Fruit fly (Drosophila melanogaster) whole organism, prepupa: ENCODE data around the gene CG4815.

ENCODE experiments used
- Blimp-1 ChIP-seq: fragments of 200-800 bp; sonication (Bioruptor generic); optimal IDR thresholded peaks from 3 replicates; lab custom pipeline; 2017; ENCODE audit warnings: missing biosample characterization, missing genetic modification characterization, mild to moderate bottlenecking, moderate library complexity, missing genetic modification reagents
- CG10631 ChIP-seq: fragments of 200-800 bp; sonication (Bioruptor generic); optimal IDR thresholded peaks from 2 replicates; lab custom pipeline; 2016; ENCODE audit warnings: missing biosample characterization, missing genetic modification characterization
- CG10669 ChIP-seq: fragments of 200-800 bp; sonication (Bioruptor generic); optimal IDR thresholded peaks from 3 replicates; lab custom pipeline; 2018; ENCODE audit warnings: missing biosample characterization, mild to moderate bottlenecking, missing genetic modification characterization, moderate library complexity
- CG11294 ChIP-seq: fragments of 200-800 bp; sonication (Bioruptor generic); IDR thresholded peaks from 2 replicates; pipeline ENCODE4 v1.3.6; 2022; ENCODE audit warnings: missing biosample characterization, missing genetic modification characterization
- CG11762 ChIP-seq: fragments of 200-800 bp; sonication (Bioruptor generic); optimal IDR thresholded peaks from 3 replicates; lab custom pipeline; 2016; ENCODE audit warnings: missing biosample characterization, missing genetic modification characterization; ENCODE audit not compliant: insufficient read depth
- CG11902 ChIP-seq: fragments of 200-800 bp; sonication (Bioruptor generic); optimal IDR thresholded peaks from 3 replicates; lab custom pipeline; 2016; ENCODE audit warnings: missing biosample characterization, missing genetic modification characterization
- CG15336 ChIP-seq: fragments of 200-800 bp; sonication (Bioruptor generic); IDR thresholded peaks from 2 replicates; pipeline ENCODE4 v1.3.6; 2022; ENCODE audit warnings: missing biosample characterization, missing genetic modification characterization
- CG1621 ChIP-seq: fragments of 200-800 bp; sonication (Bioruptor generic); optimal IDR thresholded peaks from 3 replicates; lab custom pipeline; 2018; ENCODE audit warnings: missing biosample characterization, mild to moderate bottlenecking, missing genetic modification characterization
- CG16779 ChIP-seq: fragments of 200-800 bp; sonication (Bioruptor generic); optimal IDR thresholded peaks from 3 replicates; lab custom pipeline; 2017; ENCODE audit warnings: missing biosample characterization, mild to moderate bottlenecking, missing genetic modification characterization
- CG31627 ChIP-seq: fragments of 200-800 bp; sonication (Bioruptor generic); optimal IDR thresholded peaks from 3 replicates; lab custom pipeline; 2016; ENCODE audit warnings: missing biosample characterization, missing genetic modification characterization
- CG32006 ChIP-seq: fragments of 200-800 bp; sonication (Bioruptor generic); optimal IDR thresholded peaks from 3 replicates; lab custom pipeline; 2017; ENCODE audit warnings: missing biosample characterization, mild to moderate bottlenecking, missing genetic modification characterization
- CG34406 ChIP-seq: fragments of 200-800 bp; sonication (Bioruptor generic); optimal IDR thresholded peaks from 3 replicates; lab custom pipeline; 2016; ENCODE audit warnings: missing biosample characterization, missing genetic modification characterization
- CG3919 ChIP-seq: fragments of 200-800 bp; sonication (Bioruptor generic); optimal IDR thresholded peaks from 3 replicates; lab custom pipeline; 2016; ENCODE audit warnings: missing biosample characterization, missing genetic modification characterization
- CG4318 ChIP-seq: fragments of 200-800 bp; sonication (Bioruptor generic); optimal IDR thresholded peaks from 3 replicates; lab custom pipeline; 2017; ENCODE audit warnings: missing biosample characterization, mild to moderate bottlenecking, missing genetic modification characterization
- CG6276 ChIP-seq: fragments of 200-800 bp; sonication (Bioruptor generic); optimal IDR thresholded peaks from 2 replicates; lab custom pipeline; 2017; ENCODE audit warnings: missing biosample characterization, mild to moderate bottlenecking, missing genetic modification characterization
- CG6792 ChIP-seq: fragments of 200-800 bp; sonication (Bioruptor generic); optimal IDR thresholded peaks from 3 replicates; lab custom pipeline; 2016; ENCODE audit warnings: missing biosample characterization, missing genetic modification characterization
- CG6808 ChIP-seq: fragments of 200-800 bp; sonication (Bioruptor generic); optimal IDR thresholded peaks from 3 replicates; lab custom pipeline; 2017; ENCODE audit warnings: missing biosample characterization, missing genetic modification characterization, mild to moderate bottlenecking, moderate library complexity, missing genetic modification reagents
- CG6854 ChIP-seq: fragments of 200-800 bp; sonication (Bioruptor generic); optimal IDR thresholded peaks from 2 replicates; lab custom pipeline; 2017; ENCODE audit warnings: missing biosample characterization, mild to moderate bottlenecking, missing genetic modification characterization
- CG7368 ChIP-seq: fragments of 200-800 bp; sonication (Bioruptor generic); optimal IDR thresholded peaks from 3 replicates; lab custom pipeline; 2016; ENCODE audit warnings: missing biosample characterization, missing genetic modification characterization
- CG8319 ChIP-seq: fragments of 200-800 bp; sonication (Bioruptor generic); optimal IDR thresholded peaks from 3 replicates; lab custom pipeline; 2016; ENCODE audit warnings: missing biosample characterization, missing genetic modification characterization
- CG8632 ChIP-seq: fragments of 200-800 bp; sonication (Bioruptor generic); optimal IDR thresholded peaks from 3 replicates; lab custom pipeline; 2016; ENCODE audit warnings: missing biosample characterization, missing genetic modification characterization
- CG9139 ChIP-seq: fragments of 200-800 bp; sonication (Bioruptor generic); optimal IDR thresholded peaks from 3 replicates; lab custom pipeline; 2017; ENCODE audit warnings: missing biosample characterization, mild to moderate bottlenecking, missing genetic modification characterization
- Eip75B ChIP-seq: fragments of 200-800 bp; sonication (Bioruptor generic); optimal IDR thresholded peaks from 3 replicates; lab custom pipeline; 2016; ENCODE audit warnings: missing biosample characterization, missing genetic modification characterization
- Eip78C ChIP-seq: fragments of 200-800 bp; sonication (Bioruptor generic); peaks from one replicate; lab custom pipeline; 2016; ENCODE audit warnings: missing biosample characterization, missing genetic modification characterization
- Eip93F ChIP-seq: fragments of 200-800 bp; sonication (Bioruptor generic); optimal IDR thresholded peaks from 2 replicates; lab custom pipeline; 2016; ENCODE audit warnings: missing biosample characterization, mild to moderate bottlenecking, missing genetic modification characterization
- Ets96B ChIP-seq: fragments of 200-800 bp; optimal IDR thresholded peaks from 2 replicates; lab custom pipeline; 2019; ENCODE audit warnings: missing biosample characterization, mild to moderate bottlenecking, missing genetic modification characterization, moderate library complexity
- Gug ChIP-seq: fragments of 200-800 bp; sonication (Bioruptor generic); IDR thresholded peaks from 2 replicates; pipeline ENCODE4 v1.3.6; 2022; ENCODE audit warnings: missing biosample characterization, missing genetic modification characterization
- Hr38 ChIP-seq: sonication (Bioruptor generic); optimal IDR thresholded peaks from 2 replicates; lab custom pipeline; 2016; ENCODE audit warnings: missing biosample characterization, missing genetic modification characterization
- Hr39 ChIP-seq: fragments of 200-800 bp; sonication (Bioruptor generic); optimal IDR thresholded peaks from 2 replicates; lab custom pipeline; 2016; ENCODE audit warnings: missing biosample characterization, missing genetic modification characterization
- Hr4 ChIP-seq: fragments of 200-800 bp; sonication (Bioruptor generic); optimal IDR thresholded peaks from 3 replicates; lab custom pipeline; 2016; ENCODE audit warnings: missing biosample characterization, missing genetic modification characterization
- Lpt ChIP-seq: fragments of 200-800 bp; sonication (Bioruptor generic); optimal IDR thresholded peaks from 3 replicates; lab custom pipeline; 2016; ENCODE audit warnings: missing biosample characterization, missing genetic modification characterization
- Met ChIP-seq: fragments of 200-800 bp; sonication (Bioruptor generic); optimal IDR thresholded peaks from 3 replicates; lab custom pipeline; 2016; ENCODE audit warnings: missing biosample characterization, missing genetic modification characterization
- OdsH ChIP-seq: fragments of 200-800 bp; sonication (Bioruptor generic); optimal IDR thresholded peaks from 3 replicates; lab custom pipeline; 2016; ENCODE audit warnings: missing biosample characterization, missing genetic modification characterization
- Smox ChIP-seq: fragments of 200-800 bp; sonication (Bioruptor generic); optimal IDR thresholded peaks from 3 replicates; lab custom pipeline; 2016; ENCODE audit warnings: missing biosample characterization, missing genetic modification characterization
- Sox102F ChIP-seq: fragments of 200-800 bp; sonication (Bioruptor generic); optimal IDR thresholded peaks from 2 replicates; lab custom pipeline; 2016; ENCODE audit warnings: missing biosample characterization, mild to moderate bottlenecking, missing genetic modification characterization
- Sox15 ChIP-seq: fragments of 200-800 bp; sonication (Bioruptor generic); optimal IDR thresholded peaks from 3 replicates; lab custom pipeline; 2016; ENCODE audit warnings: missing biosample characterization, missing genetic modification characterization
- achi ChIP-seq: fragments of 200-800 bp; sonication (Bioruptor generic); optimal IDR thresholded peaks from 3 replicates; lab custom pipeline; 2016; ENCODE audit warnings: missing biosample characterization, missing genetic modification characterization
- acj6 ChIP-seq: fragments of 200-800 bp; sonication (Bioruptor generic); optimal IDR thresholded peaks from 3 replicates; lab custom pipeline; 2016; ENCODE audit warnings: missing biosample characterization, missing genetic modification characterization
- cyc ChIP-seq: fragments of 200-800 bp; sonication (Bioruptor generic); optimal IDR thresholded peaks from 3 replicates; lab custom pipeline; 2016; ENCODE audit warnings: missing biosample characterization, missing genetic modification characterization
- dac ChIP-seq: fragments of 200-800 bp; sonication (Bioruptor generic); optimal IDR thresholded peaks from 2 replicates; lab custom pipeline; 2017; ENCODE audit warnings: missing biosample characterization, mild to moderate bottlenecking, missing genetic modification characterization
- eg ChIP-seq: fragments of 200-800 bp; sonication (Bioruptor generic); IDR thresholded peaks from 3 replicates; pipeline ENCODE4 v1.3.6; 2022; ENCODE audit warnings: missing biosample characterization, missing genetic modification characterization
- esn ChIP-seq: fragments of 200-800 bp; sonication (Bioruptor generic); optimal IDR thresholded peaks from 2 replicates; lab custom pipeline; 2016; ENCODE audit warnings: missing biosample characterization, mild to moderate bottlenecking, missing genetic modification characterization, moderate library complexity
- fd85E ChIP-seq: fragments of 200-800 bp; sonication (Bioruptor generic); optimal IDR thresholded peaks from 3 replicates; lab custom pipeline; 2016; ENCODE audit warnings: missing biosample characterization, missing genetic modification characterization
- fkh ChIP-seq: fragments of 200-800 bp; sonication (Bioruptor generic); optimal IDR thresholded peaks from 3 replicates; lab custom pipeline; 2017; ENCODE audit warnings: missing biosample characterization, mild to moderate bottlenecking, missing genetic modification characterization, moderate library complexity
- lz ChIP-seq: fragments of 200-800 bp; sonication (Bioruptor generic); optimal IDR thresholded peaks from 3 replicates; lab custom pipeline; 2016; ENCODE audit warnings: missing biosample characterization, missing genetic modification characterization
- net ChIP-seq: fragments of 200-800 bp; sonication (Bioruptor generic); optimal IDR thresholded peaks from 3 replicates; lab custom pipeline; 2016; ENCODE audit warnings: missing biosample characterization, missing genetic modification characterization
- salr ChIP-seq, 2 experiments: fragments of 200-800 bp; sonication (Bioruptor generic); optimal IDR thresholded peaks; 3 replicates each; lab custom pipeline; 2016 to 2018; ENCODE audit warnings: missing biosample characterization in 2 of 2, missing genetic modification characterization in 2 of 2, mild to moderate bottlenecking in 1 of 2
- spab ChIP-seq: fragments of 200-800 bp; sonication (Bioruptor generic); optimal IDR thresholded peaks from 2 replicates; lab custom pipeline; 2017; ENCODE audit warnings: missing biosample characterization, mild to moderate bottlenecking, missing genetic modification characterization, missing genetic modification reagents
- ss ChIP-seq, 2 experiments: fragments of 200-800 bp; sonication (Bioruptor generic); optimal IDR thresholded peaks; 2 replicates in 1 of 2; 3 replicates in 1 of 2; lab custom pipeline; 2017 to 2018; ENCODE audit warnings: mild to moderate bottlenecking in 2 of 2, missing biosample characterization in 2 of 2, missing genetic modification characterization in 2 of 2, moderate library complexity in 1 of 2
- topi ChIP-seq: fragments of 200-800 bp; sonication (Bioruptor generic); optimal IDR thresholded peaks from 3 replicates; lab custom pipeline; 2016; ENCODE audit warnings: missing biosample characterization, missing genetic modification characterization
- vri ChIP-seq: fragments of 200-800 bp; sonication (Bioruptor generic); optimal IDR thresholded peaks from 3 replicates; lab custom pipeline; 2016; ENCODE audit warnings: missing biosample characterization, mild to moderate bottlenecking, missing genetic modification characterization

The CG4815 gene

dm6 chr3R:27988647-27989430, 1.7 kb downstream of the CG4815 start:
- TF ChIP-seq Ets96B (tag; lab: Kevin White, UChicago) = no peak
- no peak for TF ChIP-seq Eip93F (GFP tag; lab: Kevin White, UChicago)
- TF ChIP-seq Met (GFP tag; lab: Kevin White, UChicago) = peak; percentile 3
- TF ChIP-seq Smox (GFP tag; lab: Kevin White, UChicago) = no peak
- peak; percentile 75 for TF ChIP-seq Gug (GFP tag; lab: Robert Waterston, UW)
- peak; percentile 14 for TF ChIP-seq CG34406 (GFP tag; lab: Kevin White, UChicago)
- TF ChIP-seq CG1621 (tag; lab: Kevin White, UChicago) = peak; percentile 7
- no peak for TF ChIP-seq CG6808 (GFP tag; lab: Kevin White, UChicago)
- no peak for TF ChIP-seq CG8319
- no peak for TF ChIP-seq spab (GFP tag; lab: Kevin White, UChicago)
- peak; percentile 24 for TF ChIP-seq CG11902 (GFP tag; lab: Kevin White, UChicago)
- peak; percentile 59 for TF ChIP-seq CG15336
- peak; percentile 61 for TF ChIP-seq CG6276
- TF ChIP-seq CG31627 = peak; percentile 32
- TF ChIP-seq CG11762 (GFP tag; lab: Kevin White, UChicago) = peak; percentile 7
- TF ChIP-seq CG9139 (GFP tag; lab: Kevin White, UChicago) = no peak
- no peak for TF ChIP-seq Eip75B
- peak; percentile 34 for TF ChIP-seq CG10669 (GFP tag; lab: Kevin White, UChicago)
- TF ChIP-seq lz = no peak
- peak; percentile 85 for TF ChIP-seq CG32006 (GFP tag; lab: Kevin White, UChicago)
- peak; percentile 55 for TF ChIP-seq CG11294 (GFP tag; lab: Robert Waterston, UW)
- no peak for TF ChIP-seq Lpt (GFP tag; lab: Kevin White, UChicago)
- peak; percentile 67 for TF ChIP-seq CG4318 (GFP tag; lab: Kevin White, UChicago)
- TF ChIP-seq CG8632 (GFP tag; lab: Kevin White, UChicago) = peak; percentile 12
- TF ChIP-seq vri (GFP tag; lab: Kevin White, UChicago) = peak; percentile 12
- TF ChIP-seq Blimp-1 (GFP tag; lab: Kevin White, UChicago) = no peak
- TF ChIP-seq net (GFP tag; lab: Kevin White, UChicago) = peak; percentile 41
- TF ChIP-seq CG7368 = no peak
- peak in 1 of 2 experiments; percentile 86 for TF ChIP-seq salr (GFP tag; optimal IDR thresholded peaks at IDR 0.05; lab: Kevin White, UChicago)
- TF ChIP-seq esn (GFP tag; lab: Kevin White, UChicago) = no peak
- TF ChIP-seq eg (GFP tag; lab: Robert Waterston, UW) = peak; percentile 76
- TF ChIP-seq ss (GFP tag; optimal IDR thresholded peaks at IDR 0.05; lab: Kevin White, UChicago) = no peak
- TF ChIP-seq acj6 = peak; percentile 7
- TF ChIP-seq CG16779 = no peak
- TF ChIP-seq Hr38 (GFP tag; lab: Kevin White, UChicago) = no peak
- peak; percentile 49 for TF ChIP-seq OdsH (GFP tag; lab: Kevin White, UChicago)
- TF ChIP-seq fd85E (GFP tag; lab: Kevin White, UChicago) = no peak
- TF ChIP-seq Eip78C (GFP tag; lab: Kevin White, UChicago) = peak; percentile 72
- no peak for TF ChIP-seq fkh (GFP tag; lab: Kevin White, UChicago)
- peak; percentile 27 for TF ChIP-seq dac (GFP tag; lab: Kevin White, UChicago)
- peak; percentile 50 for TF ChIP-seq Hr4 (GFP tag; lab: Kevin White, UChicago)
- peak; percentile 24 for TF ChIP-seq Hr39 (GFP tag; lab: Kevin White, UChicago)
- TF ChIP-seq CG6792 = peak; percentile 15
- peak; percentile 12 for TF ChIP-seq Sox15 (GFP tag; lab: Kevin White, UChicago)
- TF ChIP-seq cyc (GFP tag; lab: Kevin White, UChicago) = no peak
- peak; percentile 39 for TF ChIP-seq topi (GFP tag; lab: Kevin White, UChicago)
- TF ChIP-seq CG10631 (GFP tag; lab: Kevin White, UChicago) = peak; percentile 49
- no peak for TF ChIP-seq Sox102F (GFP tag; lab: Kevin White, UChicago)
- peak; percentile 19 for TF ChIP-seq achi (GFP tag; lab: Kevin White, UChicago)
- TF ChIP-seq CG3919 (GFP tag; lab: Kevin White, UChicago) = peak; percentile 21
- TF ChIP-seq CG6854 (GFP tag; lab: Kevin White, UChicago) = no peak
